Fruit fly (Drosophila melanogaster) whole organism, embryonic: ENCODE results near the gene MEP-1.
A peak's percentile ranks its signal among the peaks of the same experiment; 100 is the strongest.

Experiments used
- Bgb ChIP-seq: fragments of 200-800 bp; sonication (Bioruptor generic); IDR thresholded peaks from 2 replicates; pipeline ENCODE4 v1.3.6; 2022; ENCODE audit warnings: missing biosample characterization, missing genetic modification characterization; ENCODE audit not compliant: partially characterized antibody
- BtbVII ChIP-seq: fragments of 200-800 bp; sonication (Bioruptor generic); optimal IDR thresholded peaks from 3 replicates; lab custom pipeline; 2017; ENCODE audit warnings: missing biosample characterization, mild to moderate bottlenecking, missing genetic modification characterization
- CG10209 ChIP-seq: fragments of 200-800 bp; sonication (Bioruptor generic); optimal IDR thresholded peaks from 3 replicates; lab custom pipeline; 2017; ENCODE audit warnings: missing biosample characterization, mild to moderate bottlenecking, missing genetic modification characterization, missing genetic modification reagents
- CG10979 ChIP-seq: fragments of 200-800 bp; sonication (Bioruptor generic); optimal IDR thresholded peaks from 2 replicates; lab custom pipeline; 2018; ENCODE audit warnings: missing biosample characterization, mild to moderate bottlenecking, missing genetic modification characterization, moderate library complexity
- CG11398 ChIP-seq: fragments of 200-800 bp; sonication (Bioruptor generic); optimal IDR thresholded peaks from 2 replicates; lab custom pipeline; 2016; ENCODE audit warnings: missing biosample characterization, missing genetic modification characterization
- CG12659 ChIP-seq: fragments of 200-800 bp; sonication (Bioruptor generic); optimal IDR thresholded peaks from 3 replicates; lab custom pipeline; 2017; ENCODE audit warnings: mild to moderate bottlenecking, missing biosample characterization, missing genetic modification reagents, missing genetic modification characterization
- CG16863 ChIP-seq: fragments of 200-800 bp; sonication (Bioruptor generic); optimal IDR thresholded peaks from 3 replicates; lab custom pipeline; 2016; ENCODE audit warnings: missing biosample characterization, missing genetic modification characterization
- CG17359 ChIP-seq: fragments of 200-800 bp; sonication (Bioruptor generic); optimal IDR thresholded peaks from 3 replicates; lab custom pipeline; 2018; ENCODE audit warnings: missing biosample characterization, mild to moderate bottlenecking, missing genetic modification characterization, moderate library complexity
- CG17385 ChIP-seq: fragments of 200-800 bp; sonication (Bioruptor generic); optimal IDR thresholded peaks from 3 replicates; lab custom pipeline; 2018; ENCODE audit warnings: missing biosample characterization, mild to moderate bottlenecking, missing genetic modification characterization
- CG18262 ChIP-seq: fragments of 200-800 bp; optimal IDR thresholded peaks from 3 replicates; lab custom pipeline; 2019; ENCODE audit warnings: missing biosample characterization, mild to moderate bottlenecking, missing genetic modification characterization, moderate library complexity
- CG34422 ChIP-seq: fragments of 200-800 bp; sonication (Bioruptor generic); IDR thresholded peaks from 3 replicates; pipeline ENCODE4 v1.3.6; 2022; ENCODE audit warnings: missing biosample characterization, missing genetic modification characterization
- CG5953 ChIP-seq: fragments of 200-800 bp; sonication (Bioruptor generic); IDR thresholded peaks from 2 replicates; pipeline ENCODE4 v1.3.6; 2022; ENCODE audit warnings: missing biosample characterization, missing genetic modification characterization
- CG8089 ChIP-seq: fragments of 200-800 bp; sonication (Bioruptor generic); optimal IDR thresholded peaks from 3 replicates; lab custom pipeline; 2016; ENCODE audit warnings: missing biosample characterization, missing genetic modification characterization
- Drgx ChIP-seq: fragments of 200-800 bp; sonication (Bioruptor generic); IDR thresholded peaks from 2 replicates; pipeline ENCODE4 v1.3.6; 2022; ENCODE audit warnings: missing biosample characterization, missing genetic modification characterization
- Rfx ChIP-seq: fragments of 200-800 bp; sonication (Bioruptor generic); IDR thresholded peaks from 2 replicates; pipeline ENCODE4 v1.3.6; 2022; ENCODE audit warnings: missing biosample characterization, missing genetic modification characterization
- Sox102F ChIP-seq: fragments of 200-800 bp; sonication (Bioruptor generic); optimal IDR thresholded peaks from 2 replicates; lab custom pipeline; 2018; ENCODE audit warnings: missing biosample characterization, mild to moderate bottlenecking, missing genetic modification characterization, moderate library complexity
- Stat92E ChIP-seq, 3 experiments: fragments of >200 bp in 2 of 3; fragments of 200-800 bp in 1 of 3; sonication (Bioruptor generic) in 1 of 3; optimal IDR thresholded peaks; 2 replicates each; lab custom pipeline; 2017 to 2019; ENCODE audit warnings: missing biosample characterization in 3 of 3, missing genetic modification characterization in 3 of 3, mild to moderate bottlenecking in 1 of 3, moderate library complexity in 1 of 3
- al ChIP-seq: fragments of 200-800 bp; sonication (Bioruptor generic); IDR thresholded peaks from 2 replicates; pipeline ENCODE4 v1.3.6; 2022; ENCODE audit warnings: missing biosample characterization, missing genetic modification characterization
- aop ChIP-seq: fragments of 200-800 bp; sonication (Bioruptor generic); IDR thresholded peaks from 2 replicates; pipeline ENCODE4 v1.3.6; 2022; ENCODE audit warnings: missing biosample characterization, missing genetic modification characterization
- ase ChIP-seq: fragments of 200-800 bp; sonication (Bioruptor generic); IDR thresholded peaks from 3 replicates; pipeline ENCODE4 v1.3.6; 2022; ENCODE audit warnings: missing biosample characterization, missing genetic modification characterization
- bab2 ChIP-seq: fragments of 200-800 bp; sonication (Bioruptor generic); optimal IDR thresholded peaks from 2 replicates; lab custom pipeline; 2016; ENCODE audit warnings: missing biosample characterization, missing genetic modification characterization
- bigmax ChIP-seq: fragments of 200-800 bp; sonication (Bioruptor generic); optimal IDR thresholded peaks from 2 replicates; lab custom pipeline; 2018; ENCODE audit warnings: missing biosample characterization, mild to moderate bottlenecking, missing genetic modification characterization
- br ChIP-seq: fragments of >200 bp; optimal IDR thresholded peaks from 2 replicates; lab custom pipeline; 2017
- bsh ChIP-seq, 2 experiments: fragments of 200-800 bp; sonication (Bioruptor generic); optimal IDR thresholded peaks; 2 replicates each; lab custom pipeline; 2017 to 2018; ENCODE audit warnings: mild to moderate bottlenecking in 2 of 2, missing biosample characterization in 2 of 2, missing genetic modification characterization in 2 of 2, moderate library complexity in 1 of 2
- cg ChIP-seq: fragments of 200-800 bp; sonication (Bioruptor generic); optimal IDR thresholded peaks from 3 replicates; lab custom pipeline; 2019; ENCODE audit warnings: missing biosample characterization, mild to moderate bottlenecking, missing genetic modification characterization, moderate library complexity
- croc ChIP-seq: fragments of 200-800 bp; sonication (Bioruptor generic); conservative IDR thresholded peaks from 3 replicates; pipeline ENCODE4 v1.3.6; 2022; ENCODE audit warnings: missing biosample characterization, missing genetic modification characterization
- crol ChIP-seq: fragments of 200-800 bp; sonication (Bioruptor generic); IDR thresholded peaks from 2 replicates; pipeline ENCODE4 v1.3.6; 2022; ENCODE audit warnings: missing biosample characterization, missing genetic modification characterization
- cwo ChIP-seq: fragments of 200-800 bp; sonication (Bioruptor generic); optimal IDR thresholded peaks from 3 replicates; lab custom pipeline; 2017; ENCODE audit warnings: missing biosample characterization, missing genetic modification characterization, mild to moderate bottlenecking, moderate library complexity, missing genetic modification reagents
- da ChIP-seq: fragments of 200-800 bp; sonication (Bioruptor generic); optimal IDR thresholded peaks from 2 replicates; lab custom pipeline; 2016; ENCODE audit warnings: missing biosample characterization, missing genetic modification characterization
- dan ChIP-seq: fragments of 200-800 bp; sonication (Bioruptor generic); IDR thresholded peaks from 2 replicates; pipeline ENCODE4 v1.3.6; 2022; ENCODE audit warnings: missing biosample characterization, missing genetic modification characterization
- eyg ChIP-seq: fragments of 200-800 bp; sonication (Bioruptor generic); optimal IDR thresholded peaks from 3 replicates; lab custom pipeline; 2016; ENCODE audit warnings: missing biosample characterization, missing genetic modification characterization
- fd102C ChIP-seq: fragments of 200-800 bp; sonication (Bioruptor generic); optimal IDR thresholded peaks from 2 replicates; lab custom pipeline; 2018; ENCODE audit warnings: missing biosample characterization, mild to moderate bottlenecking, missing genetic modification characterization, moderate library complexity
- fd64A ChIP-seq: fragments of 200-800 bp; sonication (Bioruptor generic); optimal IDR thresholded peaks from 3 replicates; lab custom pipeline; 2018; ENCODE audit warnings: missing biosample characterization, mild to moderate bottlenecking, missing genetic modification characterization
- fd96Cb ChIP-seq: fragments of 200-800 bp; sonication (Bioruptor generic); optimal IDR thresholded peaks from 2 replicates; lab custom pipeline; 2018; ENCODE audit warnings: missing biosample characterization, mild to moderate bottlenecking, missing genetic modification characterization, moderate library complexity
- gfzf ChIP-seq: fragments of 200-800 bp; sonication (Bioruptor generic); optimal IDR thresholded peaks from 2 replicates; lab custom pipeline; 2016; ENCODE audit warnings: missing biosample characterization, mild to moderate bottlenecking, missing genetic modification characterization, moderate library complexity
- hb ChIP-seq: fragments of 200-800 bp; sonication (Bioruptor generic); IDR thresholded peaks from 3 replicates; pipeline ENCODE4 v1.3.6; 2022; ENCODE audit warnings: missing biosample characterization, missing genetic modification characterization; ENCODE audit not compliant: partially characterized antibody
- hkb ChIP-seq, 2 experiments: fragments of 200-800 bp in 1 of 2; fragments of >200 bp in 1 of 2; sonication (Bioruptor generic) in 1 of 2; IDR thresholded peaks in 1 of 2; optimal IDR thresholded peaks in 1 of 2; 2 replicates each; pipeline versions ENCODE4 v1.3.6 to Lab custom; 2017 to 2022; ENCODE audit warnings: missing biosample characterization in 1 of 2, missing genetic modification characterization in 1 of 2
- lbe ChIP-seq: fragments of 200-800 bp; sonication (Bioruptor generic); optimal IDR thresholded peaks from 2 replicates; lab custom pipeline; 2016; ENCODE audit warnings: missing biosample characterization, mild to moderate bottlenecking, missing genetic modification characterization
- mirr ChIP-seq: fragments of 200-800 bp; sonication (Bioruptor generic); optimal IDR thresholded peaks from 3 replicates; lab custom pipeline; 2018; ENCODE audit warnings: missing biosample characterization, mild to moderate bottlenecking, missing genetic modification characterization
- nmo ChIP-seq: fragments of 200-800 bp; sonication (Bioruptor generic); optimal IDR thresholded peaks from 2 replicates; lab custom pipeline; 2018; ENCODE audit warnings: missing biosample characterization, mild to moderate bottlenecking, missing genetic modification characterization, moderate library complexity
- nom ChIP-seq: fragments of 200-800 bp; sonication (Bioruptor generic); optimal IDR thresholded peaks from 2 replicates; lab custom pipeline; 2017; ENCODE audit warnings: missing biosample characterization, missing genetic modification characterization, mild to moderate bottlenecking, moderate library complexity, missing genetic modification reagents
- p53 ChIP-seq: fragments of 200-800 bp; sonication (Bioruptor generic); optimal IDR thresholded peaks from 2 replicates; lab custom pipeline; 2016; ENCODE audit warnings: missing biosample characterization, missing genetic modification characterization
- pros ChIP-seq: fragments of 200-800 bp; sonication (Bioruptor generic); optimal IDR thresholded peaks from 3 replicates; lab custom pipeline; 2019; ENCODE audit warnings: missing biosample characterization, mild to moderate bottlenecking, missing genetic modification characterization, moderate library complexity
- repo ChIP-seq: fragments of 200-800 bp; sonication (Bioruptor generic); optimal IDR thresholded peaks from 2 replicates; lab custom pipeline; 2016; ENCODE audit warnings: missing biosample characterization, missing genetic modification characterization
- slbo ChIP-seq: fragments of 200-800 bp; sonication (Bioruptor generic); IDR thresholded peaks from 2 replicates; pipeline ENCODE4 v1.3.6; 2022; ENCODE audit warnings: missing biosample characterization, missing genetic modification characterization
- tio ChIP-seq: fragments of 200-800 bp; sonication (Bioruptor generic); optimal IDR thresholded peaks from 2 replicates; lab custom pipeline; 2017; ENCODE audit warnings: missing biosample characterization, missing genetic modification characterization, inconsistent platforms
- vnd ChIP-seq: fragments of 200-800 bp; sonication (Bioruptor generic); IDR thresholded peaks from 3 replicates; pipeline ENCODE4 v1.3.6; 2022; ENCODE audit warnings: missing biosample characterization, missing genetic modification characterization; ENCODE audit not compliant: partially characterized antibody

The MEP-1 gene

DNA sequence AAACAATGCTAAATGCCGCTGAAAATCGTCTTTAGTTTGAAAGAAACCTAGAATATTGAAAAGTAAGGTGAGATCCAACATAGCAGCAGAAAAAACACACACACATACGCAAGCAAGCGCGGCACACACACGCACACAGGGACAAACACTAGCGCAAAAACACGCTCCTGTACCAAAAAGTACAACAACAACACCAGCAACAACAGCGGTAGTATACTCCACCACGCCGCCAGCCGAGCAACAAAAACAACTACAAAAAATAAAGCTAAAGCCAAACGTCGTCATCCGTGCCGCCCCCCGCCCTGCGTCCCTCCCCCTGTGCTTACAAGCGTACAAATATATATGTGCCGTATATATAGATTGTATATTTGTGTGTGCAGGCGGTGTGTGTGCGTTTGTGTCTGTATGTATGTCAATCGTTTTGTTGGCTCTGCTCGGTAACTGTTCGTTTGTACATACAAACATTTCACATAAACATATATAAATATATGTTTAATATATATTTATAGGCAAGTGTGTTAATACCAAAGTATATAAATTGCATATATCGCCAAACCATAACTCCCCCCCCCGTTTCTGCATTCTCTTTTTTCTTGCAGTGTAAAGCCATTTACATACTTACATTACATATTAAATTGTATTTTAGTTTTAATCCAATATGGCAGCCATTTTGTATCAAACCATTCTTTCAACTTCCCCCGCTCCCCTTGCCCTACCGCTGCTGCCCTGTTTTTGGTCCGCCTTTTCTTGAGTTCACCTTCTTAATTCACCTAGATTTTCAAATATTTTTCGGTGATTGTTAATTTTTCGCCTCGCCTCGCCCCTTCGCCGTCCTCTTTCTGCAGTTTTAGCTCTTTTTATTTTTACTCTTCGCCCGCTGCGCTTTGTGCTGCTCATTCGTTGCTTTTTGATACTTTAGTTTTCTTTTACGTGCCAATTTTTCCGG lies 4.8 kb downstream of the MEP-1 start:
- TF ChIP-seq repo (GFP tag; lab: Kevin White, UChicago) (no peak), nom (GFP tag; lab: Kevin White, UChicago) (peak; percentile 6), al (GFP tag; lab: Robert Waterston, UW) (no peak), da (GFP tag; lab: Kevin White, UChicago) (no peak), CG5953 (GFP tag; lab: Robert Waterston, UW) (no peak), bsh (GFP tag; optimal IDR thresholded peaks at IDR 0.05; lab: Kevin White, UChicago) (no peak), vnd (GFP tag; lab: Robert Waterston, UW) (no peak), CG8089 (GFP tag; lab: Kevin White, UChicago) (no peak), cwo (GFP tag; lab: Kevin White, UChicago) (peak; percentile 9), fd102C (GFP tag; lab: Kevin White, UChicago) (no peak), CG10979 (peak; percentile 29), ase (GFP tag; lab: Robert Waterston, UW) (peak; percentile 29; the same call in 1 of the 3 replicates), CG12659 (GFP tag; lab: Kevin White, UChicago) (peak; percentile 15), CG17385 (GFP tag; lab: Kevin White, UChicago) (peak; percentile 37), aop (GFP tag; lab: Robert Waterston, UW) (no peak), CG16863 (GFP tag; lab: Kevin White, UChicago) (no peak), lbe (GFP tag; lab: Kevin White, UChicago) (peak; percentile 7), gfzf (no peak), croc (GFP tag; lab: Robert Waterston, UW) (no peak), Drgx (peak; percentile 77), Sox102F (GFP tag; lab: Kevin White, UChicago) (peak; percentile 51), fd64A (GFP tag; lab: Kevin White, UChicago) (no peak), bab2 (GFP tag; lab: Kevin White, UChicago) (no peak), nmo (GFP tag; lab: Kevin White, UChicago) (peak; percentile 6), crol (GFP tag; lab: Robert Waterston, UW) (peak; percentile 87), p53 (no peak), CG18262 (no peak), slbo (GFP tag; lab: Robert Waterston, UW) (peak; percentile 26; the same call in 1 of the 2 replicates), eyg (GFP tag; lab: Kevin White, UChicago) (no peak), CG10209 (peak; percentile 4), dan (GFP tag; lab: Robert Waterston, UW) (no peak), fd96Cb (peak; percentile 9), mirr (no peak), CG11398 (GFP tag; lab: Kevin White, UChicago) (no peak), Stat92E (GFP tag; optimal IDR thresholded peaks at IDR 0.05; lab: Kevin White, UChicago) (peak in 1 of 3 experiments; percentile 12), Rfx (GFP tag; lab: Robert Waterston, UW) (peak; percentile 46), CG17359 (tag; lab: Kevin White, UChicago) (peak; percentile 19), hb (GFP tag; lab: Robert Waterston, UW) (no peak), pros (GFP tag; lab: Kevin White, UChicago) (no peak), cg (peak; percentile 86), BtbVII (GFP tag; lab: Kevin White, UChicago) (peak; percentile 16), br (lab: Kevin White, UChicago) (no peak), hkb (optimal IDR thresholded peaks at IDR 0.05; lab: Kevin White, UChicago) (no peak), hkb (GFP tag; IDR thresholded peaks at IDR 0.05; lab: Robert Waterston, UW) (peak; percentile 44; the same call in 1 of the 2 replicates), bigmax (GFP tag; lab: Kevin White, UChicago) (no peak), CG34422 (peak; percentile 52; the same call in 1 of the 3 replicates), tio (GFP tag; lab: Kevin White, UChicago) (no peak), Bgb (GFP tag; lab: Robert Waterston, UW) (0 out of 2 replicates have a peak, but pooled peaks have one; percentile 21)
